Worm (Caenorhabditis elegans) whole organism, L1 larva: ENCODE results near the gene C10A4.9.

Source experiments
- alr-1 ChIP-seq: fragments of 200-800 bp; sonication (Bioruptor generic); optimal IDR thresholded peaks from 2 replicates; lab custom pipeline; 2018; ENCODE audit warnings: borderline replicate concordance, mild to moderate bottlenecking, missing genetic modification characterization, missing compliant biosample characterization
- ces-1 ChIP-seq: fragments of 150-350 bp; optimal IDR thresholded peaks from 2 replicates; lab custom pipeline; 2014; ENCODE audit warnings: missing biosample characterization, missing genetic modification reagents, missing genetic modification characterization
- efl-1 ChIP-seq, 4 experiments: fragments of 150-350 bp; optimal IDR thresholded peaks in 3 of 4; peaks in 1 of 4; 1 replicate in 1 of 4; 2 replicates in 3 of 4; lab custom pipeline; 2014; ENCODE audit warnings: missing biosample characterization in 2 of 4, missing genetic modification characterization in 2 of 4, missing genetic modification reagents in 2 of 4
- egl-27 ChIP-seq, 2 experiments: fragments of 150-350 bp in 1 of 2; sonication (generic microtip); optimal IDR thresholded peaks; 3 replicates each; lab custom pipeline; 2017 to 2018; ENCODE audit warnings: missing biosample characterization in 2 of 2, missing genetic modification characterization in 2 of 2, missing genetic modification reagents in 2 of 2
- irx-1 ChIP-seq: sonication (generic microtip); optimal IDR thresholded peaks from 2 replicates; lab custom pipeline; 2016; ENCODE audit warnings: missing genetic modification characterization, missing compliant biosample characterization
- mep-1 ChIP-seq: fragments of 150-350 bp; optimal IDR thresholded peaks from 2 replicates; lab custom pipeline; 2014; ENCODE audit warnings: missing biosample characterization, missing genetic modification characterization
- nhr-11 ChIP-seq: fragments of 150-350 bp; optimal IDR thresholded peaks from 2 replicates; lab custom pipeline; 2014; ENCODE audit warnings: missing biosample characterization, missing genetic modification characterization
- nhr-28 ChIP-seq: fragments of 150-350 bp; optimal IDR thresholded peaks from 2 replicates; lab custom pipeline; 2014; ENCODE audit warnings: missing biosample characterization, missing genetic modification characterization
- snpc-4 ChIP-seq: fragments of 150-350 bp; optimal IDR thresholded peaks from 2 replicates; lab custom pipeline; 2014; ENCODE audit warnings: missing biosample characterization, missing genetic modification characterization
- unc-30 ChIP-seq: sonication (generic microtip); optimal IDR thresholded peaks from 2 replicates; lab custom pipeline; 2017; ENCODE audit warnings: missing biosample characterization, missing genetic modification characterization
- unc-62 ChIP-seq: fragments of 150-350 bp; optimal IDR thresholded peaks from 2 replicates; lab custom pipeline; 2014; ENCODE audit warnings: missing biosample characterization, missing genetic modification reagents, missing genetic modification characterization
- unc-86 ChIP-seq: sonication (generic microtip); optimal IDR thresholded peaks from 2 replicates; lab custom pipeline; 2016; ENCODE audit warnings: missing genetic modification characterization, missing compliant biosample characterization
- xbp-1 ChIP-seq: sonication (generic microtip); optimal IDR thresholded peaks from 2 replicates; lab custom pipeline; 2016; ENCODE audit warnings: missing genetic modification characterization, missing compliant biosample characterization
- zag-1 ChIP-seq: fragments of 150-350 bp; optimal IDR thresholded peaks from 2 replicates; lab custom pipeline; 2014; ENCODE audit warnings: missing biosample characterization, missing genetic modification characterization

DNA sequence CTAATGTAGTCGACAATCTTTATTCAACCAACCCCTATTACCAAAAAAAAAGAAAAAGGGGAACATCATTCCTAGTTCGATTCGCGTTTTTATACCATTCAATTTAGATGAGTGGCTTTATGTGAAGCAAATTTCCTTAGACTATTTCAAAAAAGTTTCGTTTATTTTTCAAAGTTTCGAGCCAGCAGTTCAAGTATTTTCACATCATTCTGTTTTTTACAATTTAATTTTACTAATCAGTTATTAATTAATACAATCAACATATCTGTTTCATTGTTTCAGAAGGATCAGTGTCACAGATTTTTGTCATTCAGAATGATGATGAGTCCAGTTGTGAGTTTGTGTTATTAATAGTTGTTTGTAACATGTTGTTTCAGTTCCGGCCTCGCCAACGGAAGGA lies 10.7 kb upstream of the C10A4.9 start, which contains the start of gene C10A4.2:
- TF ChIP-seq alr-1 (tag; lab: Kevin White, UChicago) (no peak), nhr-11 (tag; lab: Kevin White, UChicago) (no peak), zag-1 (tag; lab: Kevin White, UChicago) (no peak), egl-27 (tag; optimal IDR thresholded peaks at IDR 0.05; lab: Kevin White, UChicago) (no peak), unc-62 (no peak), ces-1 (no peak), nhr-28 (tag; lab: Kevin White, UChicago) (no peak), unc-30 (tag; lab: Kevin White, UChicago) (no peak), mep-1 (tag; lab: Kevin White, UChicago) (no peak), efl-1 (optimal IDR thresholded peaks at IDR 0.05; lab: Kevin White, UChicago) (no peak), efl-1 (GFP tag; optimal IDR thresholded peaks at IDR 0.05 in 1 of 2; lab: Kevin White, UChicago) (no peak), irx-1 (no peak), unc-86 (tag; lab: Kevin White, UChicago) (no peak), xbp-1 (no peak), snpc-4 (tag; lab: Kevin White, UChicago) (no peak)
